Worm (Caenorhabditis elegans) whole organism, L4/young adult: ENCODE measurements around the gene exos-2.

Source experiments
- W03F9.2 ChIP-seq: fragments of 150-350 bp; optimal IDR thresholded peaks from 2 replicates; lab custom pipeline; 2014; ENCODE audit warnings: missing biosample characterization, missing genetic modification characterization
- dao-5 ChIP-seq: sonication (generic microtip); optimal IDR thresholded peaks from 2 replicates; lab custom pipeline; 2016; ENCODE audit warnings: missing genotype, missing genetic modification characterization, moderate library complexity, missing compliant biosample characterization
- him-1 ChIP-seq: sonication (generic microtip); optimal IDR thresholded peaks from 2 replicates; lab custom pipeline; 2016; ENCODE audit warnings: missing genotype, missing genetic modification reagents, missing genetic modification characterization, missing compliant biosample characterization

exos-2 gene

DNA sequence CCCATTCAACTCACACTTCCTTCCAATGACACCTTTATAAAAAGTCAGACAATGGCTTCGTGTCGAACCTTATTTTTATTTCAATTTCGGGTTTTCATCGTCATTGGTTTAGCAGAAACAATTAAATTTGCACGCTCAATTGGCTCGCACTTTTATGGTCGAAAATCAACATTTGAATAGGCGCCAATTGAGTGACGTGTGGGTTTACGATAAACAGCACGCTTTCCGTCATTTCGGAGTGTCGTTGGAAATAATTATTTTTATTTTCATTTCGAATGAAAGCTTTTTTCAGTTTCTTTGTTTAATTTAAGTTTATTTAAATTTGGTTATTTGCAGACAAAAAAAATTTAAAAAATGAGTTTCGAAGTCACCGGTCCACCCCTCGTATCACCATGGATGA lies at the start of gene exos-2:
Gene exos-2 (plus strand): TSS at position 330 of the 400 bp plus-strand sequence.
- TF ChIP-seq dao-5 (tag; lab: Kevin White, UChicago) (no peak), W03F9.2 (tag; lab: Kevin White, UChicago) (no peak), him-1 (no peak)

DNA sequence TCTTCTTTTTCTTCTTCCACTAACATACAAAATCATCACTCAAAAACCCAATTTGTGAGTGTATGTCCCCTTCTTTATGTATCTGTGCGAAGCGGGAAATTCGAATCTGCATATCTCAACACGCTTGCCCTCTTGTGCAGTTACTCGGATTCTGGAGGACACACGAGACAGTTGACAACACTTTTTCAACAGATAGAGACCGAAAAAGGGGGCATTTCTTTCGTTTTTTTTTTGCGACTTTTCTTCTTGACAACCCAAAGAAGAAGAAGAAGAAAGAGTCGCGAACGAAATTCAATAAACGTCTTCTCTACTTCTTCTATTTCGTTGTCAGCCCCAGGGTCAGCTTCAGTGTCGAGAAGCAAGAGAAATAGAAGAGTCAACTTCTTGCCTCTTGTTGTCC lies 49.2 kb upstream of the exos-2 start:
- TF ChIP-seq dao-5 (tag; lab: Kevin White, UChicago) = no peak
- TF ChIP-seq him-1 = no peak
- no peak for TF ChIP-seq W03F9.2 (tag; lab: Kevin White, UChicago)

DNA sequence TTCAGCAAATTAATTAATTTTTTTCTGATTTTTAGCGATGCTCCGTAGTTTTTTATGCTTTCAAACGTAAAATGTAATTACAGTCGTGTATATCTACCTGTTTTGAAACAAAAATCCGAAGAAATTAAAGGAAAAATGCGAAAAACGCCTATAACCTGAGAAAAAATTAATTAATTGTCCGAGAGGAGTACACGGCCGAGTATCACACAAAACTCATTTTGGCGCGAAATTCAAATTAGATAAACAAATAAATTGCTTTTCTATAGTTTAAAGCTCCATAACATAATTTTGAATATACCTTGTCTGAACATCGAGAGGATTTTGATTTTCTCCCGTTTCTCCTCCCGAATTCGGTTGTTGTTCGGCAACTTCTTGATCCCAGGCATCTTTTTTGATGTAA lies 45.8 kb upstream of the exos-2 start:
- TF ChIP-seq W03F9.2 (tag; lab: Kevin White, UChicago) = no peak
- no peak for TF ChIP-seq dao-5 (tag; lab: Kevin White, UChicago)
- TF ChIP-seq him-1 = no peak

DNA sequence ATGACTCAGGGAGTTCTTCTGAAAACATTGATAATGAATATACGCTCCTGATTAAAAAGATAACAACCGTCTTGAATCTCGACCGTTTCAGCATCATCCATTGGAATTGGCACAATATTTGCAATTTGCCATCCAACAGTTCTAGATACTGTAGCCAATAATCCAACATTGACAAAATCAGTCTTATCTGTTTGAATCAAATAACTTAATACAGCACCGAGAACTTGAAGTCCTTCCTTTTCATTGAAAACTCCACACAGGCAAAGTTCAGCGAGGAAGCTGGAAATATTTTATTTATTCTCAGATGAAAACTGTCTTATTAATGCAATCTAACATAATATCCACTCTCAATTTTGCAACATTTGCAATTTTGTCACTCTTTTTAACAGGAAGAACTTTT lies 43.0 kb upstream of the exos-2 start:
- TF ChIP-seq dao-5 (tag; lab: Kevin White, UChicago) (no peak), W03F9.2 (tag; lab: Kevin White, UChicago) (no peak), him-1 (no peak)

DNA sequence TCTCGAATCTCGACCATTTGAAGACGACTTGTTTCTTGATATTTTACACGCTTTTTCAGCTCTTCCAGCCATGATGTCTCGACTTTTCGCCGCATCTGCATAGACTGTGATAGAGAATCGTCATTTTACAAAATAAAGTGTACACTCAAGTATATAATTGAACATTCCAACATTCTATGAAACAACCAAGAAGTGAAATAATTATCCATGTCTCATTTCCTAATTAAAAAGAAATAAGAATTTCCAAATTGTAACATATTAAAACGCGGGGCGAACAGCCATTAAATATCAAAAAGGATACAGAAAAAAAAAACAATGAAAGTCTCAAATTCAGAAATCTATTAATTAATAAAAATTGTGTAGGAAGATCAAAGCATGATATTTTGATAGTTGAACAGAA lies 42.3 kb upstream of the exos-2 start, which contains the start of gene smg-3:
Gene smg-3 (minus strand): TSS at position 101 of the 400 bp plus-strand sequence.
- no peak for TF ChIP-seq W03F9.2 (tag; lab: Kevin White, UChicago)

DNA sequence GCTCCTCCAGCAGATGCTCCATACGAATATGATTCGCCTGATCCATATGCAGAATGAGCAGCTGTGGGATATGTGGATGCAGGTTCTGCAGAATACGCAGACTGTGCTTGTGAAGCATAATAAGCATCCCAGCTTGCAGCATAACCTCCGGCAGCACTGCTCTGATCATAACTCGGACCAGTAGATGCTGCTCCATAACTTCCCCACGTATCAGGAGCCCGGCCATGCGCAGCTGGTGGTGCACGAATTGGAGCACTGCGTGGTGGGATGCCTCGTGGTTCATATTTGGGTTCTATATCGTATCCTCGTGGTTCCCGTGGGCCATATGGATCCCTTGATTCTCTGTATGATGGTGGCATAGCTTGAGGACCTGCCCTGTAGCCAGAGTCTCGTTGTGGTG lies 41.6 kb upstream of the exos-2 start:
- no peak for TF ChIP-seq him-1

DNA sequence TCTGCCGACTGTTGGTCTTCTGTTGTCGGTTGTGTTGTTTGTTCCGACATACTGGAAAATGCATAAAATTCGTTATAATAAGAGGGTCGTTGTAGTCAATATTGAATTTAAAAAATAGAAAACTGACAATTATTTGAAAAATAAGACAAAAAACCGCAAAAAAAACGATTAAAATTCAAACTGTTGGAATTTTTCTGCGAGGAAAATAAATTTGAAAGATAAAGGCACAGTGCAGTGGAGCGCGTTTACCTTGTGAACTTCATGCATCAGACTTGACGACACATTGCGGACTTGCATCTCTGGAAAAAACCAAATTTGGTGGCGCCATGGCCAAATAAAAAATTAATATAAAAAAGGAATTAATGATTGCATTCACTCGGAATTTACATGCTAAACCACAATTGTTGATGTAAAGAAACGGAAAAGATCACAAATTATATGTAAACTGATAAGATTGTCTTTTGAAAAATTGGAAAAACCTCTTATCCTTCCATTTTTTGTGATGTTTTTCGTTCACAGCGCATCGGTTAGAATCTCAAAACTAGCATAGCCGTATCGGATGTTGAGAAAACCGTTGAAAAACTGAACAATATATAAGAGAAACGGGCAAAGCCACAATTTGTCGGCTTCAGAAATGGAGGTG lies 38.7 kb upstream of the exos-2 start, which contains the start of the genes hrpf-2 and bli-6:
Gene hrpf-2 (minus strand): TSS at position 51 of the 643 bp plus-strand sequence.
Gene bli-6 (plus strand): TSS at position 593 of the 643 bp plus-strand sequence.
- no peak for TF ChIP-seq dao-5 (tag; lab: Kevin White, UChicago)
- peak; percentile 92 for TF ChIP-seq W03F9.2 (tag; lab: Kevin White, UChicago)

DNA sequence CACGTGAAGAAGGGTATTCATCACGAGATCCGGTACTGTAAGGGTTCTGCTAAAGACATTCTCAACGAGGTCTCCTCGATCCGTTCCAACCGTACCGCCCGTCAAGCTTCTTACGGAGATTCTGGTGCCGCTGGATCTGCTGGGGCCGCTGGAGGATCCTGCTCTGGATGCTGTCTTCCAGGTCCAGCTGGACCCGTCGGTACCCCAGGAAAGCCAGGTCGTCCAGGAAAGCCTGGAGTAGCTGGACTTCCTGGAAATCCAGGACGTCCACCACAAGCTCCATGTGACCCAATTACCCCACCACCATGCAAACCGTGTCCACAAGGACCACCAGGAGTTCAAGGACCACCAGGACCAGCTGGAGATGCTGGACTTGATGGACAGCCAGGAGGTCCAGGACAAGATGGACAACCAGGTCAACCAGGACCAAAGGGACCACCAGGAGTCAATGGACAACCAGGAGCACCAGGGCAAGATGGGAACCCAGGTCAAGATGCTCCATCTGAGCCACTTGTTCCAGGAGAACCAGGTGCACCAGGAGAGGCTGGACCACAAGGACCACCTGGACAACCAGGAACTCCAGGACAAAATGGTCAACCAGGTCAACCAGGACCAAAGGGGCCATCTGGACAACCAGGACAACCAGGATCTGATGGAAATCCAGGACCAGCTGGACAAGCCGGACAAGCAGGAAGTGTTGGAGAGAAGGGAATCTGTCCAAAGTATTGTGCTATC lies 37.8 kb upstream of the exos-2 start:
- TF ChIP-seq W03F9.2 (tag; lab: Kevin White, UChicago) (no peak), dao-5 (tag; lab: Kevin White, UChicago) (no peak), him-1 (no peak)

DNA sequence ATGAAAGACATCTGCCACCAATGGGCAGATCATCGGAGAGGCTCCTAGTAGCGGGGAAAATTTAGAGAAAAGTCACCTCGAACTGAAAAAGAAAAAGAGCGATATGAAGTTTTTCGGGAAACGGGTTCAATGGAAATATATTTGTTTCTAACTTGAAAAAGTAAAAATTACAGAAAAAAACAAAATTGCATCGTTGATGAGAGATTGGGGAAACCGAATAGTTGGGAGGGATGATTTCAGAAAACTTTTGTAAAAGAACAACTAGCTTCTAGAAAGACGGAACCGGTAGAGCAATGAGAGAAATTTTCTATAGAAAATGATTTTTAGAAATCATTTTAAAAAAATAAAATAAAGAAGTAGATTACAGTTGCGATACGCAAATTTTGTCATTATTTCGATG lies 36.9 kb upstream of the exos-2 start:
- TF ChIP-seq W03F9.2 (tag; lab: Kevin White, UChicago) = no peak
- no peak for TF ChIP-seq dao-5 (tag; lab: Kevin White, UChicago)
- no peak for TF ChIP-seq him-1

DNA sequence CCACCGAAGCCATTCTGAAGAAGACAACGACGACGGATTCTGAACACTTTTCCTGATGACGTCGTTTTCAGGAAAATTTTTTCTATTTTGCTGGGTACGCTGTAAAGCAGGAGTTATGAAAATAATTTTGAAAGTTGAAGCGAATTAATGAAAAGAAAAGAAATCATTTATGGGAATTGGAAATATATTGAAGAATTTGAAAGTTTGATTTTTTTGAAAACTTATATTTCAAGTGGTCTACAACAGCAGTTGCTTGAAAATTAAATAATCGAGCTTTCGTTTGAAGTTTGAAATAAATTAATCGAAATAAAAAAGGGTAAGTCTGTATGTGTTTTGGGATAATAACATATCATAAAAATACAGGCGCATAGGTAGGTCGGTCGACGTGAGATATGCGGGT lies 31.3 kb upstream of the exos-2 start, which contains the start of gene shl-1:
Gene shl-1 (minus strand): TSS at position 101 of the 400 bp plus-strand sequence.
- TF ChIP-seq W03F9.2 (tag; lab: Kevin White, UChicago) (no peak), him-1 (no peak), dao-5 (tag; lab: Kevin White, UChicago) (no peak)

DNA sequence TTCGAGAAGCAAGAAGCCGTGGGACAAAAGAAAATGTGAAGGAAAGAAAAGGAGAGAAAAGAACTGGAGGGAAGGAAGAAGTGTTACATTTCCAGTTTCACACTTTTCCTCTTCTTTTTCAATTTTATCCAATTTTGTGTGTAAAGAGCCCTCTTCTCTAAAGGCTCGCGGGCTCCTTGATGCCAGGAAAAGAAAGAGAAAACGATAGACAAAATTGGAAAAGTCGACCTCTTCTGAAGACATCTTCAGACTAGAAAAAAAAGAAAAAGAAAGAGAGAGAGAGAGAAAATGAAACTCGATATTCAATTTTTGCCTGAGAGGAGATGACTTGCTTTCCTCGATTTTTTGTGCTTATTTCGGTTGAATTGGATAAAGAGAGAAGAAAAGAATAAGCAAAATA lies 30.3 kb upstream of the exos-2 start:
- no peak for TF ChIP-seq dao-5 (tag; lab: Kevin White, UChicago)
- no peak for TF ChIP-seq him-1
- TF ChIP-seq W03F9.2 (tag; lab: Kevin White, UChicago) = no peak

DNA sequence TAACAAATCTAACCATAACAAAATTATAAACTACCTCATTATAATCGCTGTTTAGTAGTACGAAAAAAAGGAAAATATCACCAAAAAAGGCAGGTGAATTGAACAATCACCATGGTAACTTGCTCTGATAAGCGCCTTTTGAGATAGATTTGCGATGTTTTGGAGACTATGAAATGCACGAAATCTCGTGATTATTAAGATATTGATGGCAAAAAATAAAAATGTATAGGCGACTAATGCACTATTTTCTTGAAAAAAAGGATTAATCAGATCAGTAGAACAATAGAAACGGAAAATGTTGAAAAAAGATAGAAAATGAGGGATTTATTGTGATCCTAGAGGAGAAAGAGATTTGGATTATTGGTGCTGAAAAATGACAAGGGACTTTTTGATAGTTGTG lies 26.7 kb upstream of the exos-2 start:
- TF ChIP-seq him-1 = no peak
- TF ChIP-seq dao-5 (tag; lab: Kevin White, UChicago) = no peak

DNA sequence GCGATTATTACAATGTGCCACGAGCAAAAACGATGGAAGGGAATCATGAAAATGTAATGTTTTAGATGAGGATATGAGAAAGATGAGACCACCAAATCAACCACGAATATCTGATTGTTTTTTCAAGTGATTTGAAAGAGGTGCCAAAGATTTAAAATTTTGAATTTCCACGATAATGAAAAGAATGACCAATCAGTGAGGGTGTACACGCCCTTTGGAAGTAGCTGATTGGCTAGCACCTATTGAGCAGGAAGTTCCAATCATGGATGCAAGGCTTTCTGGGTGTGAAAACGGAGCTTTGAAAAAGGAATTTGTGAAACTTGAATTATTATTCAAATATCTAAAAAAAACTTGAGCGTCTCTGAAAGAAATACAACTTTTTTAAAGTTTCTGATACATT lies 23.7 kb upstream of the exos-2 start:
- no peak for TF ChIP-seq him-1
- no peak for TF ChIP-seq dao-5 (tag; lab: Kevin White, UChicago)
- no peak for TF ChIP-seq W03F9.2 (tag; lab: Kevin White, UChicago)

DNA sequence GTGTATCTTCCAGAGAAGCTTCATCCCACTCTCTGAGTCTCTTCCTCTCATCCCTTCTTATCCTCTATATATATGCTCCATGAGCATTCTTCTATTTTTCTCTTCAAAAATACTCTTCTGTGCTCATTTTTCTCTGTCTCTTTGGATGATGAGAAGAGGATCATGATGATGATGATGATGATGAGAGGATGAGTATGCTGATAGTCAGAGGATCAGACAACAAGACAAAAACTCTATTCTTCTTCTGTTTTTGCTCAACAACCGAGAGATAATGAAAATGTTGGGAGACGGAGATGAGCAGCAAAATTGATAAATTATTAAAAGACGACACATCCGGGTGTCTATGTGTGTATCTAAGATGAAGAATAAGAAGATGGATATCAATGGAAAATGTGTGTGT lies 21.9 kb upstream of the exos-2 start:
- TF ChIP-seq W03F9.2 (tag; lab: Kevin White, UChicago) = no peak
- TF ChIP-seq dao-5 (tag; lab: Kevin White, UChicago) = no peak
- TF ChIP-seq him-1 = peak; percentile 57

DNA sequence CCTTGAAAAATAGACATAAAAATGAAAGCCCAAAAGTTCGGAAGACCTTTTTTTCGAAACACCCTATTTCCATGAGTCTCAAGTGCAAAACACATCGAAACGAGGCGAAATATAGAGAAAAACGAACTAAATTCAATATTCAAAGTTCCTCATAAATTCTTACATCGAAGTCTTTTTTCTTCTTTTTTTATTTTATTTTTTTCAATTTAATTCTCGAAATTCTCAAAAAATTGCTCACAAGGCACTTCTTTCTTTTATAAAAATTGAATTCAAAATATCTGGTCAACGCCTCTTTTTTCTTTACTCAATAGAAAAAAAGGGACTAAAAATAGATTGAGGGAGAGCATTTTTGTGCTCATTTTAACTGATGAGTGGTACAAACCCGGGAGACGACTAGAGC lies 20.1 kb upstream of the exos-2 start:
- TF ChIP-seq W03F9.2 (tag; lab: Kevin White, UChicago) (no peak), dao-5 (tag; lab: Kevin White, UChicago) (no peak), him-1 (no peak)
